Fruit fly (Drosophila melanogaster): Measurements from ENCODE around the gene CG8565.

The CG8565 gene

dm6 chrX:15870777-15871757 is 33.4 kb downstream of the CG8565 start (continued):
- TF ChIP-seq fu2 (GFP tag; optimal IDR thresholded peaks at IDR 0.05): no peak
- TF ChIP-seq PHDP (tag; optimal IDR thresholded peaks at IDR 0.05): peak; percentile 69
- TF ChIP-seq cwo (GFP tag; optimal IDR thresholded peaks at IDR 0.05): peak; percentile 59
- peak; percentile 78 for TF ChIP-seq CG15514 (GFP tag; optimal IDR thresholded peaks at IDR 0.05)
- TF ChIP-seq unpg (GFP tag; optimal IDR thresholded peaks at IDR 0.05): no peak
- TF ChIP-seq CG32532 (GFP tag; IDR thresholded peaks at IDR 0.05): peak; percentile 16; the same call in 1 of the 2 replicates
- TF ChIP-seq cg (GFP tag; optimal IDR thresholded peaks at IDR 0.05): peak; percentile 53
- no peak for TF ChIP-seq slou (GFP tag; optimal IDR thresholded peaks at IDR 0.05)
- TF ChIP-seq NC2α (GFP tag; optimal IDR thresholded peaks at IDR 0.05): peak; percentile 24
- TF ChIP-seq BtbVII (GFP tag; optimal IDR thresholded peaks at IDR 0.05): peak; percentile 85
- peak; percentile 55 for TF ChIP-seq CG13424 (tag; optimal IDR thresholded peaks at IDR 0.05)
- no peak for TF ChIP-seq CG1233 (GFP tag; optimal IDR thresholded peaks at IDR 0.05)
- TF ChIP-seq bab2 (GFP tag; optimal IDR thresholded peaks at IDR 0.05): peak; percentile 51
- no peak for TF ChIP-seq btn (GFP tag; optimal IDR thresholded peaks at IDR 0.05)
- TF ChIP-seq Opbp (GFP tag; IDR thresholded peaks at IDR 0.05; ENCODE audit: partially characterized antibody): no peak
- TF ChIP-seq peb (GFP tag; IDR thresholded peaks at IDR 0.05): no peak
- TF ChIP-seq gcm2 (GFP tag; optimal IDR thresholded peaks at IDR 0.05): no peak
- TF ChIP-seq Scr (GFP tag; IDR thresholded peaks at IDR 0.05; ENCODE audit: partially characterized antibody): no peak
- no peak for TF ChIP-seq gem (tag; optimal IDR thresholded peaks at IDR 0.05)
- TF ChIP-seq CG1832 (GFP tag; optimal IDR thresholded peaks at IDR 0.05): no peak
- no peak for TF ChIP-seq CG7271 (tag; optimal IDR thresholded peaks at IDR 0.05)
- TF ChIP-seq NK7.1 (GFP tag; optimal IDR thresholded peaks at IDR 0.05): peak; percentile 38
- TF ChIP-seq jigr1 (GFP tag; IDR thresholded peaks at IDR 0.05): no peak
- peak; percentile 83 for TF ChIP-seq CG7987 (GFP tag; optimal IDR thresholded peaks at IDR 0.05)
- peak; percentile 66 for TF ChIP-seq sob (GFP tag; IDR thresholded peaks at IDR 0.05)
- TF ChIP-seq Doc2 (GFP tag; IDR thresholded peaks at IDR 0.05): no peak
- TF ChIP-seq Med (GFP tag): peak; percentile 92
- TF ChIP-seq unc-4 (GFP tag; IDR thresholded peaks at IDR 0.05; ENCODE audit: partially characterized antibody): no peak
- TF ChIP-seq CG17568 (GFP tag; optimal IDR thresholded peaks at IDR 0.05): no peak
- TF ChIP-seq CG8089 (GFP tag; optimal IDR thresholded peaks at IDR 0.05): peak; percentile 53
- no peak for TF ChIP-seq CG14965 (GFP tag; optimal IDR thresholded peaks at IDR 0.05; ENCODE audit: borderline replicate concordance)
- no peak for TF ChIP-seq MTF-1 (GFP tag; optimal IDR thresholded peaks at IDR 0.05; ENCODE audit: borderline replicate concordance)
- peak; percentile 53 for TF ChIP-seq CG2202 (tag; optimal IDR thresholded peaks at IDR 0.05)
- peak; percentile 15 for TF ChIP-seq pum (GFP tag; optimal IDR thresholded peaks at IDR 0.05)
- no peak for TF ChIP-seq Sox100B (GFP tag; optimal IDR thresholded peaks at IDR 0.05)
- no peak for TF ChIP-seq tx (GFP tag; optimal IDR thresholded peaks at IDR 0.05)
- TF ChIP-seq hb (GFP tag; IDR thresholded peaks at IDR 0.05; ENCODE audit: partially characterized antibody): no peak
- peak; percentile 90 for TF ChIP-seq Fer1 (GFP tag; optimal IDR thresholded peaks at IDR 0.05)
- peak; percentile 78 for TF ChIP-seq CG17912 (GFP tag; optimal IDR thresholded peaks at IDR 0.05)
- peak; percentile 73 for TF ChIP-seq CG1792 (GFP tag; optimal IDR thresholded peaks at IDR 0.05)
- TF ChIP-seq Gug (GFP tag; IDR thresholded peaks at IDR 0.05): no peak
- TF ChIP-seq CG1603 (tag; optimal IDR thresholded peaks at IDR 0.05): no peak
- TF ChIP-seq CG4404 (GFP tag; IDR thresholded peaks at IDR 0.05): no peak
- TF ChIP-seq H15 (GFP tag; IDR thresholded peaks at IDR 0.05): no peak
- no peak for TF ChIP-seq emc (GFP tag; optimal IDR thresholded peaks at IDR 0.05)
- peak; percentile 55 for TF ChIP-seq CG12236 (GFP tag; optimal IDR thresholded peaks at IDR 0.05)
- no peak for TF ChIP-seq ro (GFP tag; IDR thresholded peaks at IDR 0.05)
- no peak for TF ChIP-seq ems (GFP tag; optimal IDR thresholded peaks at IDR 0.05)

Data from whole organism, embryonic.